Worm (Caenorhabditis elegans) whole organism, mixed stage, embryonic: ENCODE results near the gene C30H6.8.

Experiments used
- elt-3 ChIP-seq: fragments of 150-350 bp; optimal IDR thresholded peaks from 2 replicates; lab custom pipeline; 2014; ENCODE audit warnings: missing biosample characterization, missing genetic modification characterization
- nhr-28 ChIP-seq: fragments of 150-350 bp; optimal IDR thresholded peaks from 2 replicates; lab custom pipeline; 2014; ENCODE audit warnings: missing biosample characterization, missing genetic modification characterization
- snpc-4 ChIP-seq: fragments of 150-350 bp; optimal IDR thresholded peaks from 2 replicates; lab custom pipeline; 2014; ENCODE audit warnings: missing biosample characterization, missing genetic modification characterization
- unc-62 ChIP-seq: fragments of 150-350 bp; optimal IDR thresholded peaks from 2 replicates; lab custom pipeline; 2014; ENCODE audit warnings: missing biosample characterization, missing genetic modification reagents, missing genetic modification characterization
- ztf-11 ChIP-seq: fragments of 150-350 bp; optimal IDR thresholded peaks from 2 replicates; lab custom pipeline; 2014; ENCODE audit warnings: missing biosample characterization, missing genetic modification characterization

- no peak for TF ChIP-seq ztf-11 (tag; lab: Kevin White, UChicago)
- TF ChIP-seq elt-3: no peak
- TF ChIP-seq unc-62 (GFP tag; lab: Kevin White, UChicago): no peak
- TF ChIP-seq snpc-4: no peak
- TF ChIP-seq nhr-28 (tag; lab: Kevin White, UChicago): no peak
Measured at ce11 chrIV:17407025-17407424, 24.9 kb downstream of the C30H6.8 start, which contains the start of gene T02D1.7.
